Fruit fly (Drosophila melanogaster): ENCODE results near the gene GatC.
A peak's percentile ranks its signal among the peaks of the same experiment; 100 is the strongest.

The GatC gene

dm6 chr2L:13813604-13814178, 19.2 kb downstream of the GatC start, which contains the start of gene Sos (continued):
- TF ChIP-seq CG33213 (GFP tag; optimal IDR thresholded peaks at IDR 0.05) (no peak), HLH4C (GFP tag; IDR thresholded peaks at IDR 0.05; ENCODE audit: partially characterized antibody) (no peak), eve (GFP tag; optimal IDR thresholded peaks at IDR 0.05) (no peak), CG11695 (GFP tag; IDR thresholded peaks at IDR 0.05) (no peak), CG2129 (GFP tag; IDR thresholded peaks at IDR 0.05; ENCODE audit: partially characterized antibody) (no peak), CG7271 (tag; optimal IDR thresholded peaks at IDR 0.05) (no peak), CG18011 (GFP tag; optimal IDR thresholded peaks at IDR 0.05) (no peak), gce (GFP tag; IDR thresholded peaks at IDR 0.05) (no peak), ems (GFP tag; optimal IDR thresholded peaks at IDR 0.05) (no peak), wek (GFP tag; optimal IDR thresholded peaks at IDR 0.05) (no peak), Sin3A (optimal IDR thresholded peaks at IDR 0.05) (no peak), CG4617 (GFP tag; optimal IDR thresholded peaks at IDR 0.05; ENCODE audit: borderline replicate concordance) (peak; percentile 82), toy (GFP tag; IDR thresholded peaks at IDR 0.05) (no peak), CG10147 (GFP tag; optimal IDR thresholded peaks at IDR 0.05) (no peak), CG6791 (GFP tag; IDR thresholded peaks at IDR 0.05; ENCODE audit: partially characterized antibody) (no peak), Lpt (GFP tag; optimal IDR thresholded peaks at IDR 0.05) (no peak), Taf1 (GFP tag; IDR thresholded peaks at IDR 0.05) (no peak), CG1602 (GFP tag; optimal IDR thresholded peaks at IDR 0.05) (no peak), CG8089 (GFP tag; optimal IDR thresholded peaks at IDR 0.05) (no peak), nerfin-2 (GFP tag; IDR thresholded peaks at IDR 0.05; ENCODE audit: partially characterized antibody) (no peak), Dp (GFP tag; optimal IDR thresholded peaks at IDR 0.05) (peak; percentile 94), CG6813 (GFP tag; optimal IDR thresholded peaks at IDR 0.05) (no peak), row (GFP tag; IDR thresholded peaks at IDR 0.05) (peak; percentile 41; the same call in 2 of the 3 replicates), CG16779 (GFP tag; IDR thresholded peaks at IDR 0.05) (no peak), CG2678 (tag; optimal IDR thresholded peaks at IDR 0.05) (no peak), CG12659 (GFP tag; optimal IDR thresholded peaks at IDR 0.05) (peak; percentile 84), grau (tag; optimal IDR thresholded peaks at IDR 0.05) (no peak), CG14710 (tag; optimal IDR thresholded peaks at IDR 0.05) (peak; percentile 60), MBD-R2 (GFP tag; IDR thresholded peaks at IDR 0.05) (peak; percentile 87), CG4820 (GFP tag; optimal IDR thresholded peaks at IDR 0.05) (no peak), Ptx1 (GFP tag; IDR thresholded peaks at IDR 0.05) (no peak), MTF-1 (GFP tag; optimal IDR thresholded peaks at IDR 0.05; ENCODE audit: borderline replicate concordance) (no peak), CG9876 (GFP tag; optimal IDR thresholded peaks at IDR 0.05) (no peak), Nf-YB (GFP tag; optimal IDR thresholded peaks at IDR 0.05) (no peak), zfh1 (GFP tag; IDR thresholded peaks at IDR 0.05) (no peak), Optix (GFP tag; IDR thresholded peaks at IDR 0.05) (no peak), Hr78 (GFP tag; optimal IDR thresholded peaks at IDR 0.05) (no peak), Eip74EF (GFP tag; optimal IDR thresholded peaks at IDR 0.05) (no peak), CG12155 (GFP tag; optimal IDR thresholded peaks at IDR 0.05) (peak; percentile 37), vvl (GFP tag; IDR thresholded peaks at IDR 0.05) (0 out of 2 replicates have a peak, but pooled peaks have one; percentile 23), CG6272 (GFP tag; IDR thresholded peaks at IDR 0.05) (no peak), Six4 (GFP tag; optimal IDR thresholded peaks at IDR 0.05) (no peak), ac (GFP tag; optimal IDR thresholded peaks at IDR 0.05) (no peak), CG14014 (GFP tag; IDR thresholded peaks at IDR 0.05) (no peak), esg (GFP tag; conservative IDR thresholded peaks at IDR 0.05) (no peak), rib (GFP tag; IDR thresholded peaks at IDR 0.05) (no peak), CG10321 (GFP tag; IDR thresholded peaks at IDR 0.05) (no peak), CG8765 (GFP tag; IDR thresholded peaks at IDR 0.05) (no peak), danr (GFP tag; IDR thresholded peaks at IDR 0.05) (no peak), inv (GFP tag; IDR thresholded peaks at IDR 0.05; ENCODE audit: partially characterized antibody) (no peak), CG15011 (GFP tag; optimal IDR thresholded peaks at IDR 0.05) (no peak)
